Fruit fly (Drosophila melanogaster) whole organism, embryonic: ENCODE results near the gene PCNA2.
A peak's percentile ranks its signal among the peaks of the same experiment; 100 is the strongest.

Experiments used
- ATbp ChIP-seq: fragments of 200-800 bp; sonication (Bioruptor generic); optimal IDR thresholded peaks from 2 replicates; lab custom pipeline; 2017; ENCODE audit warnings: missing biosample characterization, mild to moderate bottlenecking, missing genetic modification characterization, missing genetic modification reagents
- CG10543 ChIP-seq: fragments of 200-800 bp; sonication (Bioruptor generic); optimal IDR thresholded peaks from 3 replicates; lab custom pipeline; 2017; ENCODE audit warnings: missing biosample characterization, mild to moderate bottlenecking, missing genetic modification characterization, moderate library complexity
- CG12071 ChIP-seq: fragments of 200-800 bp; sonication (Bioruptor generic); optimal IDR thresholded peaks from 3 replicates; lab custom pipeline; 2018; ENCODE audit warnings: missing biosample characterization, mild to moderate bottlenecking, missing genetic modification characterization
- CG15601 ChIP-seq: fragments of 200-800 bp; sonication (Bioruptor generic); optimal IDR thresholded peaks from 3 replicates; lab custom pipeline; 2019; ENCODE audit warnings: missing biosample characterization, mild to moderate bottlenecking, missing genetic modification characterization, moderate library complexity
- CG15696 ChIP-seq: fragments of 200-800 bp; sonication (Bioruptor generic); optimal IDR thresholded peaks from 2 replicates; lab custom pipeline; 2019; ENCODE audit warnings: missing biosample characterization, mild to moderate bottlenecking, missing genetic modification characterization, moderate library complexity
- CG16813 ChIP-seq: fragments of 200-800 bp; sonication (Bioruptor generic); IDR thresholded peaks from 3 replicates; pipeline ENCODE4 v1.3.6; 2022; ENCODE audit warnings: missing biosample characterization, missing genetic modification characterization; ENCODE audit not compliant: partially characterized antibody
- CG30020 ChIP-seq: fragments of 200-800 bp; optimal IDR thresholded peaks from 2 replicates; lab custom pipeline; 2019; ENCODE audit warnings: missing biosample characterization, mild to moderate bottlenecking, missing genetic modification characterization, moderate library complexity
- CG31224 ChIP-seq: fragments of 200-800 bp; sonication (Bioruptor generic); IDR thresholded peaks from 2 replicates; pipeline ENCODE4 v1.3.6; 2022; ENCODE audit warnings: missing biosample characterization, missing genetic modification characterization
- CG32772 ChIP-seq: fragments of 200-800 bp; sonication (Bioruptor generic); IDR thresholded peaks from 2 replicates; pipeline ENCODE4 v1.3.6; 2022; ENCODE audit warnings: missing biosample characterization, missing genetic modification characterization
- CG34422 ChIP-seq: fragments of 200-800 bp; sonication (Bioruptor generic); IDR thresholded peaks from 3 replicates; pipeline ENCODE4 v1.3.6; 2022; ENCODE audit warnings: missing biosample characterization, missing genetic modification characterization
- CG4282 ChIP-seq: fragments of 200-800 bp; sonication (Bioruptor generic); optimal IDR thresholded peaks from 2 replicates; lab custom pipeline; 2016; ENCODE audit warnings: missing biosample characterization, missing genetic modification characterization
- CG8478 ChIP-seq: fragments of >200 bp; optimal IDR thresholded peaks from 2 replicates; lab custom pipeline; 2018
- CG9437 ChIP-seq: fragments of 200-800 bp; sonication (Bioruptor generic); optimal IDR thresholded peaks from 2 replicates; lab custom pipeline; 2018; ENCODE audit warnings: missing biosample characterization, mild to moderate bottlenecking, missing genetic modification characterization
- CkIIα-i1 ChIP-seq: fragments of 200-800 bp; sonication (Bioruptor generic); IDR thresholded peaks from 2 replicates; pipeline ENCODE4 v1.3.6; 2022; ENCODE audit warnings: missing biosample characterization, missing genetic modification characterization
- CrebB ChIP-seq: fragments of 200-800 bp; sonication (Bioruptor generic); optimal IDR thresholded peaks from 3 replicates; lab custom pipeline; 2018; ENCODE audit warnings: missing biosample characterization, mild to moderate bottlenecking, missing genetic modification characterization
- D19B ChIP-seq: fragments of 200-800 bp; sonication (Bioruptor generic); optimal IDR thresholded peaks from 2 replicates; lab custom pipeline; 2017; ENCODE audit warnings: missing biosample characterization, mild to moderate bottlenecking, missing genetic modification characterization
- Dbx ChIP-seq: fragments of 200-800 bp; sonication (Bioruptor generic); IDR thresholded peaks from 3 replicates; pipeline ENCODE4 v1.3.6; 2022; ENCODE audit warnings: missing biosample characterization, missing genetic modification characterization
- Eip74EF ChIP-seq, 2 experiments: fragments of 200-800 bp in 1 of 2; fragments of >200 bp in 1 of 2; sonication (Bioruptor generic) in 1 of 2; optimal IDR thresholded peaks; 2 replicates each; lab custom pipeline; 2017 to 2019; ENCODE audit warnings: missing biosample characterization in 2 of 2, missing genetic modification characterization in 2 of 2, mild to moderate bottlenecking in 1 of 2, moderate library complexity in 1 of 2
- Elba2 ChIP-seq: fragments of 200-800 bp; sonication (Bioruptor generic); optimal IDR thresholded peaks from 3 replicates; lab custom pipeline; 2016; ENCODE audit warnings: missing biosample characterization, missing genetic modification characterization
- Fer1 ChIP-seq: fragments of 200-800 bp; sonication (Bioruptor generic); optimal IDR thresholded peaks from 2 replicates; lab custom pipeline; 2017; ENCODE audit warnings: missing biosample characterization, mild to moderate bottlenecking, missing genetic modification characterization
- Hr51 ChIP-seq, 2 experiments: fragments of 200-800 bp; sonication (Bioruptor generic); optimal IDR thresholded peaks; 2 replicates in 1 of 2; 3 replicates in 1 of 2; lab custom pipeline; 2016 to 2018; ENCODE audit warnings: missing biosample characterization in 2 of 2, missing genetic modification characterization in 2 of 2, mild to moderate bottlenecking in 1 of 2, moderate library complexity in 1 of 2
- Oaz ChIP-seq: fragments of 200-800 bp; sonication (Bioruptor generic); IDR thresholded peaks from 2 replicates; pipeline ENCODE4 v1.3.6; 2022; ENCODE audit warnings: missing biosample characterization, missing genetic modification characterization
- Opbp ChIP-seq: fragments of 200-800 bp; sonication (Bioruptor generic); IDR thresholded peaks from 3 replicates; pipeline ENCODE4 v1.3.6; 2022; ENCODE audit warnings: missing biosample characterization, missing genetic modification characterization; ENCODE audit not compliant: partially characterized antibody
- Optix ChIP-seq: fragments of 200-800 bp; sonication (Bioruptor generic); IDR thresholded peaks from 3 replicates; pipeline ENCODE4 v1.3.6; 2022; ENCODE audit warnings: missing biosample characterization, missing genetic modification characterization
- Poxn ChIP-seq: fragments of 200-800 bp; sonication (Bioruptor generic); IDR thresholded peaks from 2 replicates; pipeline ENCODE4 v1.3.6; 2022; ENCODE audit warnings: missing biosample characterization, missing genetic modification characterization
- Rx ChIP-seq: fragments of 200-800 bp; sonication (Bioruptor generic); IDR thresholded peaks from 2 replicates; pipeline ENCODE4 v1.3.6; 2022; ENCODE audit warnings: missing biosample characterization, missing genetic modification characterization
- Side ChIP-seq: fragments of 200-800 bp; sonication (Bioruptor generic); optimal IDR thresholded peaks from 2 replicates; lab custom pipeline; 2016; ENCODE audit warnings: missing biosample characterization, missing genetic modification characterization
- Taf1 ChIP-seq: fragments of 200-800 bp; sonication (Bioruptor generic); IDR thresholded peaks from 2 replicates; pipeline ENCODE4 v1.3.6; 2022; ENCODE audit warnings: missing biosample characterization, missing genetic modification characterization
- ase ChIP-seq: fragments of 200-800 bp; sonication (Bioruptor generic); IDR thresholded peaks from 3 replicates; pipeline ENCODE4 v1.3.6; 2022; ENCODE audit warnings: missing biosample characterization, missing genetic modification characterization
- bab2 ChIP-seq: fragments of 200-800 bp; sonication (Bioruptor generic); optimal IDR thresholded peaks from 2 replicates; lab custom pipeline; 2016; ENCODE audit warnings: missing biosample characterization, missing genetic modification characterization
- cad ChIP-seq: fragments of >200 bp; optimal IDR thresholded peaks from 2 replicates; lab custom pipeline; 2017; ENCODE audit warnings: missing biosample characterization, missing genetic modification characterization
- cg ChIP-seq: fragments of 200-800 bp; sonication (Bioruptor generic); optimal IDR thresholded peaks from 3 replicates; lab custom pipeline; 2019; ENCODE audit warnings: missing biosample characterization, mild to moderate bottlenecking, missing genetic modification characterization, moderate library complexity
- cwo ChIP-seq: fragments of 200-800 bp; sonication (Bioruptor generic); optimal IDR thresholded peaks from 3 replicates; lab custom pipeline; 2017; ENCODE audit warnings: missing biosample characterization, missing genetic modification characterization, mild to moderate bottlenecking, moderate library complexity, missing genetic modification reagents
- fd3F ChIP-seq: fragments of 200-800 bp; sonication (Bioruptor generic); optimal IDR thresholded peaks from 2 replicates; lab custom pipeline; 2018; ENCODE audit warnings: missing biosample characterization, mild to moderate bottlenecking, missing genetic modification characterization, moderate library complexity
- insv ChIP-seq, 2 experiments: fragments of 200-800 bp; sonication (Bioruptor generic); optimal IDR thresholded peaks; 3 replicates each; lab custom pipeline; 2016 to 2018; ENCODE audit warnings: missing biosample characterization in 2 of 2, missing genetic modification characterization in 2 of 2
- lilli ChIP-seq: fragments of 200-800 bp; sonication (Bioruptor generic); optimal IDR thresholded peaks from 3 replicates; lab custom pipeline; 2016; ENCODE audit warnings: missing biosample characterization, missing genetic modification characterization
- lola ChIP-seq, 3 experiments: fragments of >200 bp in 2 of 3; fragments of 200-800 bp in 1 of 3; sonication (Bioruptor generic) in 1 of 3; optimal IDR thresholded peaks; 2 replicates each; lab custom pipeline; 2017 to 2019; ENCODE audit warnings: missing biosample characterization in 3 of 3, missing genetic modification characterization in 3 of 3, mild to moderate bottlenecking in 1 of 3, moderate library complexity in 1 of 3
- luna ChIP-seq: fragments of 200-800 bp; sonication (Bioruptor generic); optimal IDR thresholded peaks from 2 replicates; lab custom pipeline; 2016; ENCODE audit warnings: missing biosample characterization, missing genetic modification characterization
- nerfin-2 ChIP-seq: fragments of 200-800 bp; sonication (Bioruptor generic); IDR thresholded peaks from 2 replicates; pipeline ENCODE4 v1.3.6; 2022; ENCODE audit warnings: missing biosample characterization, missing genetic modification characterization; ENCODE audit not compliant: partially characterized antibody
- pum ChIP-seq: fragments of 200-800 bp; sonication (Bioruptor generic); optimal IDR thresholded peaks from 2 replicates; lab custom pipeline; 2016; ENCODE audit warnings: missing biosample characterization, missing genetic modification characterization
- rib ChIP-seq: fragments of 200-800 bp; sonication (Bioruptor generic); IDR thresholded peaks from 2 replicates; pipeline ENCODE4 v1.3.6; 2022; ENCODE audit warnings: missing biosample characterization, missing genetic modification characterization
- row ChIP-seq: fragments of 200-800 bp; sonication (Bioruptor generic); IDR thresholded peaks from 3 replicates; pipeline ENCODE4 v1.3.6; 2022; ENCODE audit warnings: missing biosample characterization, missing genetic modification characterization
- salm ChIP-seq: fragments of 200-800 bp; sonication (Bioruptor generic); optimal IDR thresholded peaks from 2 replicates; lab custom pipeline; 2018; ENCODE audit warnings: missing biosample characterization, mild to moderate bottlenecking, missing genetic modification characterization
- ssp ChIP-seq: fragments of 200-800 bp; sonication (Bioruptor generic); IDR thresholded peaks from 2 replicates; pipeline ENCODE4 v1.3.6; 2022; ENCODE audit warnings: missing biosample characterization, missing genetic modification characterization
- tin ChIP-seq: fragments of 200-800 bp; sonication (Bioruptor generic); optimal IDR thresholded peaks from 3 replicates; lab custom pipeline; 2016; ENCODE audit warnings: missing biosample characterization, missing genetic modification characterization
- tx ChIP-seq: fragments of 200-800 bp; sonication (Bioruptor generic); optimal IDR thresholded peaks from 2 replicates; lab custom pipeline; 2016; ENCODE audit warnings: missing biosample characterization, missing genetic modification characterization
- vnd ChIP-seq: fragments of 200-800 bp; sonication (Bioruptor generic); IDR thresholded peaks from 3 replicates; pipeline ENCODE4 v1.3.6; 2022; ENCODE audit warnings: missing biosample characterization, missing genetic modification characterization; ENCODE audit not compliant: partially characterized antibody
- wek ChIP-seq: fragments of 200-800 bp; sonication (Bioruptor generic); optimal IDR thresholded peaks from 3 replicates; lab custom pipeline; 2018; ENCODE audit warnings: missing biosample characterization, mild to moderate bottlenecking, missing genetic modification characterization, moderate library complexity
- zen2 ChIP-seq: fragments of 200-800 bp; sonication (Bioruptor generic); IDR thresholded peaks from 3 replicates; pipeline ENCODE4 v1.3.6; 2022; ENCODE audit warnings: missing biosample characterization, missing genetic modification characterization; ENCODE audit not compliant: partially characterized antibody

PCNA2 gene

DNA sequence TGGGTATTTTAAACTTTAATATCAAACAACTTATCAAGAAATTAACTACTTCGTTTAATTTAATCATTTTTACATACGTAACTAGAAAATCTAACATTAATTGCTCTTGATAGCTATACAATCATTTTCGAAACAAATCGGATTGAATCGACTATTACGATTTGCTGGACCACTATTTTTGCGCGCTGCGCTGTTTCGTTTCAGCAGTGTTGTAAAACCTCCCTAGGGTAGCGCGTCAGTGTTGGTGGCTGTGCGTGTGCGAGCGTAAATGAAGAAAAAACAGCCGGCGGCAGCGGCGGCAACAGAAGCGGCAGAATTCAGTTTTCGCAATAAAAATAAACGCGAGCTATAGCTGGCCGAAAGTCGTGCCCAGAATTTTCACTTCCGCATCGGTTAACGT, 50.5 kb downstream of the PCNA2 start, which contains the start of gene CG33116 (continued):
- TF ChIP-seq D19B (GFP tag; lab: Kevin White, UChicago) (peak; percentile 47), bab2 (GFP tag; lab: Kevin White, UChicago) (peak; percentile 81), CG9437 (GFP tag; lab: Kevin White, UChicago) (peak; percentile 66), CG15601 (tag; lab: Kevin White, UChicago) (peak; percentile 79), wek (GFP tag; lab: Kevin White, UChicago) (peak; percentile 54), CG16813 (GFP tag; lab: Robert Waterston, UW) (no peak), ssp (GFP tag; lab: Robert Waterston, UW) (peak; percentile 47), Fer1 (peak; percentile 83), tx (GFP tag; lab: Kevin White, UChicago) (peak; percentile 79), Opbp (peak; percentile 65; the same call in 2 of the 3 replicates), fd3F (GFP tag; lab: Kevin White, UChicago) (peak; percentile 10), row (peak; percentile 79), cad (GFP tag; lab: Kevin White, UChicago) (no peak), CG34422 (GFP tag; lab: Robert Waterston, UW) (peak; percentile 95; the same call in 2 of the 3 replicates), zen2 (GFP tag; lab: Robert Waterston, UW) (no peak), CrebB (tag; lab: Kevin White, UChicago) (peak; percentile 68), nerfin-2 (GFP tag; lab: Robert Waterston, UW) (0 out of 2 replicates have a peak, but pooled peaks have one; percentile 15), CG10543 (GFP tag; lab: Kevin White, UChicago) (peak; percentile 49), lilli (GFP tag; lab: Kevin White, UChicago) (peak; percentile 89), CG31224 (GFP tag; lab: Robert Waterston, UW) (0 out of 2 replicates have a peak, but pooled peaks have one; percentile 26), Taf1 (GFP tag; lab: Robert Waterston, UW) (peak; percentile 23; the same call in 1 of the 2 replicates), Side (peak; percentile 80), CG15696 (peak; percentile 85), salm (tag; lab: Kevin White, UChicago) (peak; percentile 67), CG4282 (GFP tag; lab: Kevin White, UChicago) (peak; percentile 47), Elba2 (GFP tag; lab: Kevin White, UChicago) (peak; percentile 12), ase (GFP tag; lab: Robert Waterston, UW) (peak; percentile 82), luna (GFP tag; lab: Kevin White, UChicago) (peak; percentile 12), Optix (GFP tag; lab: Robert Waterston, UW) (peak; percentile 68), Dbx (GFP tag; lab: Robert Waterston, UW) (peak; percentile 77; the same call in 2 of the 3 replicates), CG32772 (peak; percentile 67), CG8478 (lab: Kevin White, UChicago) (no peak), vnd (GFP tag; lab: Robert Waterston, UW) (no peak), Eip74EF (GFP tag; optimal IDR thresholded peaks at IDR 0.05; lab: Kevin White, UChicago) (peak in 1 of 2 experiments; percentile 53), cg (GFP tag; lab: Kevin White, UChicago) (peak; percentile 76), CG12071 (GFP tag; lab: Kevin White, UChicago) (peak; percentile 79), insv (GFP tag; optimal IDR thresholded peaks at IDR 0.05; lab: Kevin White, UChicago) (peak in 1 of 2 experiments; percentile 25), rib (peak; percentile 78), Rx (GFP tag; lab: Robert Waterston, UW) (peak; percentile 65), Poxn (GFP tag; lab: Robert Waterston, UW) (no peak), CkIIα-i1 (GFP tag; lab: Robert Waterston, UW) (peak; percentile 25; the same call in 1 of the 2 replicates), pum (peak; percentile 85), ATbp (GFP tag; lab: Kevin White, UChicago) (peak; percentile 75), Oaz (GFP tag; lab: Robert Waterston, UW) (peak; percentile 56; the same call in 1 of the 2 replicates), Hr51 (GFP tag; optimal IDR thresholded peaks at IDR 0.05; lab: Kevin White, UChicago) (peak; percentile 75 to 76), tin (peak; percentile 87), cwo (GFP tag; lab: Kevin White, UChicago) (peak; percentile 58), lola (GFP tag; optimal IDR thresholded peaks at IDR 0.05; lab: Kevin White, UChicago) (peak in 1 of 3 experiments; percentile 85), CG30020 (tag; lab: Kevin White, UChicago) (peak; percentile 61)
